3 fruit fly cellular contexts compared by ENCODE assay signal in the genomic region with DNA sequence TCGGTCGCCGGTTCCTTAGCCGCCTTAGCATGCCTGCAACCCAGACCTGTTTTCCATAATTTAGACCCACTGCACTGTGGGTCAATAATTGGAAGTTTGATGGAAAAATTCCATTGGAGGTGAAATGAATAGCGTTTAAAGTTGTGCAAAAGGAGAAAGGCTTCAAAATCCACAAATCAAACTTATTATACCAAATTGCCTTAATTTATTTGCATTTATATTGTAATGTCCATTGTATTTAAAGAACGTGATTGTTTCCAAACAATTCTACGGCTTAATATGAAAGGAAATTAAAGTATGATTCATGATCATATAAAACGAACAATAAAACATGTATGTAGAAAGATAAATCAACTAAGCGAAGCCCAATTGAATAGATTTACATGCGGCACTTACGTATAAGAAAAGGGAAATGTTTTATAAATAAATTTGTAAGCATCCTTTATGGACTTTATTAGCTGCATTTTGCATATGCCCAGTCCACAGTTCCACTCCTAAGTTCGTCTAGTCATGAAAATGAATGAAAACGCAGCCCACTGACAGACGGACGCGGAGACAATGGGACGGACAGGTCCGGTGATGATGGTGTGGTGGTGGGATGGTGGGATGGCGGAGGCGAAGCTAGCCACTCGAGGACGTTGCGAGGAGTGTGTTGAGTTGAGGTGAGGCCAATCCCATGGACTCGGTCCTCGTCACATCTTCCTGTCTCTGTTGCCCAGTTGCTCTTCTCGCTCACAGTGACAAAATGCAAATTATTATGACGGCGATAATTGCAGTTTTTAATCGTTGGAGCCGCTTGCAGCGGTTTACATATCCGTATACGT.
TF ChIP-seq lines count a peak whose summit lies in the region.

No protein-coding gene starts in this region.

- TF ChIP-seq CTCF in whole organism, embryonic (GFP tag; optimal IDR thresholded peaks at IDR 0.05; lab: Kevin White, UChicago): no peak

TF ChIP-seq in whole organism, embryonic, 481 proteins besides CTCF, POLR2A, EP300 and RAD21 (continues in another document):
- TF ChIP-seq ato (GFP tag; IDR thresholded peaks at IDR 0.05; lab: Robert Waterston, UW; ENCODE audit: partially characterized antibody) (no peak), Oli (tag; optimal IDR thresholded peaks at IDR 0.05; lab: Kevin White, UChicago) (peak; percentile 21), sens (GFP tag; lab: Kevin White, UChicago) (peak; percentile 64), HLH54F (GFP tag; optimal IDR thresholded peaks at IDR 0.05; lab: Kevin White, UChicago) (no peak), vnd (GFP tag; IDR thresholded peaks at IDR 0.05; lab: Robert Waterston, UW; ENCODE audit: partially characterized antibody) (no peak), CG12769 (tag; optimal IDR thresholded peaks at IDR 0.05; lab: Kevin White, UChicago) (peak; percentile 1), CG2712 (tag; optimal IDR thresholded peaks at IDR 0.05; lab: Kevin White, UChicago) (peak; percentile 5), B-H2 (GFP tag; optimal IDR thresholded peaks at IDR 0.05; lab: Kevin White, UChicago) (no peak), cg (GFP tag; optimal IDR thresholded peaks at IDR 0.05; lab: Kevin White, UChicago) (no peak), Sry-δ (GFP tag; optimal IDR thresholded peaks at IDR 0.05; lab: Kevin White, UChicago) (no peak), CG6654 (GFP tag; optimal IDR thresholded peaks at IDR 0.05; lab: Kevin White, UChicago) (no peak), da (GFP tag; optimal IDR thresholded peaks at IDR 0.05; lab: Kevin White, UChicago) (no peak), Trl (optimal IDR thresholded peaks at IDR 0.05; lab: Kevin White, UChicago) (no peak), Trl (GFP tag; optimal IDR thresholded peaks at IDR 0.05; lab: Kevin White, UChicago) (no peak), Nf-YB (GFP tag; optimal IDR thresholded peaks at IDR 0.05; lab: Kevin White, UChicago) (no peak), Aef1 (GFP tag; IDR thresholded peaks at IDR 0.05; lab: Robert Waterston, UW) (no peak), Jarid2 (GFP tag; optimal IDR thresholded peaks at IDR 0.05; lab: Kevin White, UChicago) (no peak), CG31224 (GFP tag; IDR thresholded peaks at IDR 0.05; lab: Robert Waterston, UW) (no peak), nom (GFP tag; optimal IDR thresholded peaks at IDR 0.05; lab: Kevin White, UChicago) (peak; percentile 19), CG8089 (GFP tag; optimal IDR thresholded peaks at IDR 0.05; lab: Kevin White, UChicago) (no peak), CG7928 (GFP tag; optimal IDR thresholded peaks at IDR 0.05; lab: Kevin White, UChicago) (no peak), vvl (GFP tag; IDR thresholded peaks at IDR 0.05; lab: Robert Waterston, UW) (0 out of 2 replicates have a peak, but pooled peaks have one; percentile 9), CG11398 (GFP tag; optimal IDR thresholded peaks at IDR 0.05; lab: Kevin White, UChicago) (no peak), TFAM (GFP tag; optimal IDR thresholded peaks at IDR 0.05; lab: Kevin White, UChicago) (no peak), CG34422 (GFP tag; IDR thresholded peaks at IDR 0.05; lab: Robert Waterston, UW) (0 out of 3 replicates have a peak, but pooled peaks have one; percentile 18), Ets65A (GFP tag; lab: Kevin White, UChicago) (peak; percentile 16), wek (GFP tag; optimal IDR thresholded peaks at IDR 0.05; lab: Kevin White, UChicago) (no peak), Med (GFP tag; lab: Kevin White, UChicago) (peak; percentile 46)

TF ChIP-seq in whole organism, prepupa, 60 proteins besides CTCF, POLR2A, EP300 and RAD21 (continues in another document):
- no peak for TF ChIP-seq esn (GFP tag; optimal IDR thresholded peaks at IDR 0.05; lab: Kevin White, UChicago)
- peak; percentile 5 for TF ChIP-seq CG6276 (GFP tag; optimal IDR thresholded peaks at IDR 0.05; lab: Kevin White, UChicago)
- TF ChIP-seq Smox (GFP tag; optimal IDR thresholded peaks at IDR 0.05; lab: Kevin White, UChicago): no peak
- TF ChIP-seq Sox15 (GFP tag; optimal IDR thresholded peaks at IDR 0.05; lab: Kevin White, UChicago): no peak
- TF ChIP-seq CG16779 (tag; optimal IDR thresholded peaks at IDR 0.05; lab: Kevin White, UChicago): no peak
- TF ChIP-seq Eip93F (GFP tag; optimal IDR thresholded peaks at IDR 0.05; lab: Kevin White, UChicago): no peak
- peak; percentile 9 for TF ChIP-seq Lpt (GFP tag; optimal IDR thresholded peaks at IDR 0.05; lab: Kevin White, UChicago)
- TF ChIP-seq CG3032 (tag; optimal IDR thresholded peaks at IDR 0.05; lab: Kevin White, UChicago): peak; percentile 45
- TF ChIP-seq CG8632 (GFP tag; optimal IDR thresholded peaks at IDR 0.05; lab: Kevin White, UChicago): no peak
- peak; percentile 19 for TF ChIP-seq CG6808 (GFP tag; optimal IDR thresholded peaks at IDR 0.05; lab: Kevin White, UChicago)
- TF ChIP-seq dac (GFP tag; optimal IDR thresholded peaks at IDR 0.05; lab: Kevin White, UChicago): no peak
- no peak for TF ChIP-seq CG8119 (GFP tag; IDR thresholded peaks at IDR 0.05; lab: Robert Waterston, UW)
- TF ChIP-seq cyc (GFP tag; optimal IDR thresholded peaks at IDR 0.05; lab: Kevin White, UChicago): no peak
- TF ChIP-seq svp (GFP tag; lab: Kevin White, UChicago): peak; percentile 30
- TF ChIP-seq acj6 (GFP tag; optimal IDR thresholded peaks at IDR 0.05; lab: Kevin White, UChicago): peak; percentile 22
- no peak for TF ChIP-seq CG10669 (GFP tag; optimal IDR thresholded peaks at IDR 0.05; lab: Kevin White, UChicago)
- TF ChIP-seq fd59A (GFP tag; optimal IDR thresholded peaks at IDR 0.05; lab: Kevin White, UChicago): peak; percentile 49
- TF ChIP-seq ss (GFP tag; optimal IDR thresholded peaks at IDR 0.05; lab: Kevin White, UChicago): peak; percentile 28 to 44
- no peak for TF ChIP-seq CG6792 (GFP tag; optimal IDR thresholded peaks at IDR 0.05; lab: Kevin White, UChicago)
- no peak for TF ChIP-seq CG6854 (GFP tag; optimal IDR thresholded peaks at IDR 0.05; lab: Kevin White, UChicago)
- TF ChIP-seq topi (GFP tag; optimal IDR thresholded peaks at IDR 0.05; lab: Kevin White, UChicago): no peak
- TF ChIP-seq lz (GFP tag; optimal IDR thresholded peaks at IDR 0.05; lab: Kevin White, UChicago): no peak
- TF ChIP-seq Hr38 (GFP tag; optimal IDR thresholded peaks at IDR 0.05; lab: Kevin White, UChicago): no peak
- TF ChIP-seq eg (GFP tag; IDR thresholded peaks at IDR 0.05; lab: Robert Waterston, UW): no peak
- no peak for TF ChIP-seq Gug (GFP tag; IDR thresholded peaks at IDR 0.05; lab: Robert Waterston, UW)
- TF ChIP-seq CG7368 (GFP tag; optimal IDR thresholded peaks at IDR 0.05; lab: Kevin White, UChicago): no peak
- TF ChIP-seq Met (GFP tag; optimal IDR thresholded peaks at IDR 0.05; lab: Kevin White, UChicago): no peak
- TF ChIP-seq Hr39 (GFP tag; optimal IDR thresholded peaks at IDR 0.05; lab: Kevin White, UChicago): no peak
- peak in 1 of 2 experiments; percentile 75 for TF ChIP-seq salr (GFP tag; optimal IDR thresholded peaks at IDR 0.05; lab: Kevin White, UChicago)
- TF ChIP-seq Ets21C (GFP tag; optimal IDR thresholded peaks at IDR 0.05; lab: Kevin White, UChicago): no peak

TF ChIP-seq in whole organism, pupa, 21 proteins besides CTCF, POLR2A, EP300 and RAD21:
- no peak for TF ChIP-seq Pif1B (GFP tag; optimal IDR thresholded peaks at IDR 0.05; lab: Kevin White, UChicago)
- TF ChIP-seq Pif1A (GFP tag; optimal IDR thresholded peaks at IDR 0.05; lab: Kevin White, UChicago): peak; percentile 23
- no peak for TF ChIP-seq CG8159 (tag; optimal IDR thresholded peaks at IDR 0.05; lab: Kevin White, UChicago)
- no peak; the same call in 1 of the 2 replicates for TF ChIP-seq Ets98B (GFP tag; IDR thresholded peaks at IDR 0.05; lab: Robert Waterston, UW)
- TF ChIP-seq CG12605 (GFP tag; IDR thresholded peaks at IDR 0.05; lab: Robert Waterston, UW): no peak
- no peak for TF ChIP-seq CG17806 (tag; optimal IDR thresholded peaks at IDR 0.05; lab: Kevin White, UChicago)
- peak; percentile 18 for TF ChIP-seq CG34367 (tag; optimal IDR thresholded peaks at IDR 0.05; lab: Kevin White, UChicago)
- TF ChIP-seq CG15710 (tag; optimal IDR thresholded peaks at IDR 0.05; lab: Kevin White, UChicago): peak; percentile 35
- 0 out of 2 replicates have a peak, but pooled peaks have one; percentile 16 for TF ChIP-seq CG32121 (GFP tag; IDR thresholded peaks at IDR 0.05; lab: Robert Waterston, UW)
- peak; percentile 39 for TF ChIP-seq CG9948 (tag; optimal IDR thresholded peaks at IDR 0.05; lab: Kevin White, UChicago)
- TF ChIP-seq rn (GFP tag; IDR thresholded peaks at IDR 0.05; lab: Robert Waterston, UW): no peak
- TF ChIP-seq CG13204 (GFP tag; optimal IDR thresholded peaks at IDR 0.05; lab: Kevin White, UChicago): peak; percentile 33
- TF ChIP-seq gl (tag; optimal IDR thresholded peaks at IDR 0.05; lab: Kevin White, UChicago): no peak
- peak; percentile 78 for TF ChIP-seq EcR (GFP tag; optimal IDR thresholded peaks at IDR 0.05; lab: Kevin White, UChicago)
- TF ChIP-seq CG10348 (GFP tag; IDR thresholded peaks at IDR 0.05; lab: Robert Waterston, UW): peak; percentile 54
- TF ChIP-seq D1 (tag; optimal IDR thresholded peaks at IDR 0.05; lab: Kevin White, UChicago): no peak
- peak; percentile 43 for TF ChIP-seq CG8301 (tag; optimal IDR thresholded peaks at IDR 0.05; lab: Kevin White, UChicago)
- TF ChIP-seq CG4496 (GFP tag; IDR thresholded peaks at IDR 0.05; lab: Robert Waterston, UW): peak; percentile 27; the same call in 1 of the 3 replicates
- TF ChIP-seq fd96Ca (GFP tag; IDR thresholded peaks at IDR 0.05; lab: Robert Waterston, UW): peak; percentile 15; the same call in 1 of the 3 replicates
- no peak for TF ChIP-seq CG14655 (GFP tag; optimal IDR thresholded peaks at IDR 0.05; lab: Kevin White, UChicago)
- no peak for TF ChIP-seq Snoo (tag; optimal IDR thresholded peaks at IDR 0.05; lab: Kevin White, UChicago)

Comparison
In these comparisons a context has a peak if more than half of its experiments do, and no peak if none do; other contexts are left out.
1. Of the 7 proteins assayed by ChIP-seq in both whole organism, embryonic and whole organism, prepupa: peak only in whole organism, embryonic: none; only in whole organism, prepupa: Lpt; in both: none; in neither: 6.